Comparison of ENCODE assay signal across 2 worm cellular contexts in genomic region chrIII:11492489-11492888, ce11.
TF ChIP-seq lines count a peak whose summit lies in the region.

No protein-coding gene starts in this region.

TF ChIP-seq in whole organism, L1 larva, 84 proteins besides CTCF, POLR2A, EP300 and RAD21:
- TF ChIP-seq nhr-85 (tag; lab: Kevin White, UChicago) (peak; percentile 24), F16B12.6 (tag; optimal IDR thresholded peaks at IDR 0.05; lab: Kevin White, UChicago) (no peak)

TF ChIP-seq in whole organism, L4 larva, 104 proteins besides CTCF, POLR2A, EP300 and RAD21:
- TF ChIP-seq ceh-62 (tag; optimal IDR thresholded peaks at IDR 0.05; lab: Kevin White, UChicago) (no peak), aha-1 (tag; lab: Kevin White, UChicago) (peak; percentile 90)
TF ChIP-seq in whole organism, L4 larva: peak in this region for 1.

Comparison
In these comparisons a context has a peak if more than half of its experiments do, and no peak if none do; other contexts are left out.
1. Of the 29 proteins assayed by ChIP-seq in both whole organism, L4 larva and whole organism, L1 larva: peak only in whole organism, L4 larva: aha-1; only in whole organism, L1 larva: none; in both: none; in neither: 28.